Worm (Caenorhabditis elegans) whole organism, midembryonic: Measurements from ENCODE around the gene sre-48.

Experiments
- T22C8.4 ChIP-seq: fragments of 200-800 bp; sonication (Bioruptor generic); IDR thresholded peaks from 2 replicates; pipeline ENCODE4 v1.3.6; 2022; ENCODE audit warnings: missing genetic modification characterization, missing compliant biosample characterization
- cog-1 ChIP-seq: sonication (generic microtip); optimal IDR thresholded peaks from 2 replicates; lab custom pipeline; 2016; ENCODE audit warnings: missing genetic modification characterization, missing compliant biosample characterization
- flt-1 ChIP-seq: fragments of 200-800 bp; sonication (Bioruptor generic); IDR thresholded peaks from 2 replicates; pipeline ENCODE4 v1.3.6; 2022; ENCODE audit warnings: missing genetic modification characterization, missing compliant biosample characterization
- klf-2 ChIP-seq: fragments of 200-800 bp; sonication (Bioruptor generic); conservative IDR thresholded peaks from 2 replicates; pipeline ENCODE4 v1.3.6; 2022; ENCODE audit warnings: missing genetic modification reagents, missing genetic modification characterization, missing compliant biosample characterization
- med-1 ChIP-seq: sonication (generic microtip); optimal IDR thresholded peaks from 2 replicates; lab custom pipeline; 2017; ENCODE audit warnings: missing genetic modification characterization, mild to moderate bottlenecking, missing compliant biosample characterization, antibody characterized with exemption, missing genetic modification reagents; ENCODE audit not compliant: insufficient read depth
- tab-1 ChIP-seq: fragments of 200-800 bp; sonication (Bioruptor generic); IDR thresholded peaks from 2 replicates; pipeline ENCODE4 v1.3.6; 2022; ENCODE audit warnings: missing genetic modification characterization, missing compliant biosample characterization
- ztf-23 ChIP-seq: fragments of 200-800 bp; sonication (Bioruptor generic); IDR thresholded peaks from 2 replicates; pipeline ENCODE4 v1.3.6; 2022; ENCODE audit warnings: missing genetic modification reagents, missing genetic modification characterization, missing compliant biosample characterization
- ztf-29 ChIP-seq: fragments of 200-800 bp; sonication (Bioruptor generic); IDR thresholded peaks from 2 replicates; pipeline ENCODE4 v1.3.6; 2022; ENCODE audit warnings: missing genetic modification reagents, missing genetic modification characterization, missing compliant biosample characterization

ce11 chrII:13981819-13982218 is 2.1 kb upstream of the sre-48 start:
- TF ChIP-seq klf-2 (GFP tag; lab: Robert Waterston, UW) (no peak), med-1 (GFP tag; lab: Kevin White, UChicago) (no peak), tab-1 (no peak), flt-1 (no peak), T22C8.4 (GFP tag; lab: Robert Waterston, UW) (no peak), ztf-23 (GFP tag; lab: Robert Waterston, UW) (no peak), cog-1 (tag; lab: Kevin White, UChicago) (no peak), ztf-29 (no peak)
